Fruit fly (Drosophila melanogaster) whole organism, embryonic: ENCODE results near the gene Csas.

Experiments used
- Bgb ChIP-seq: fragments of 200-800 bp; sonication (Bioruptor generic); IDR thresholded peaks from 2 replicates; pipeline ENCODE4 v1.3.6; 2022; ENCODE audit warnings: missing biosample characterization, missing genetic modification characterization; ENCODE audit not compliant: partially characterized antibody
- CG10267 ChIP-seq: fragments of 200-800 bp; sonication (Bioruptor generic); optimal IDR thresholded peaks from 2 replicates; lab custom pipeline; 2018; ENCODE audit warnings: missing biosample characterization, mild to moderate bottlenecking, missing genetic modification characterization, moderate library complexity
- CG10366 ChIP-seq: fragments of 200-800 bp; sonication (Bioruptor generic); IDR thresholded peaks from 2 replicates; pipeline ENCODE4 v1.3.6; 2022; ENCODE audit warnings: missing biosample characterization, missing genetic modification characterization
- CG10431 ChIP-seq: fragments of 200-800 bp; sonication (Bioruptor generic); optimal IDR thresholded peaks from 3 replicates; lab custom pipeline; 2018; ENCODE audit warnings: missing biosample characterization, mild to moderate bottlenecking, missing genetic modification characterization
- CG10462 ChIP-seq: fragments of 200-800 bp; sonication (Bioruptor generic); optimal IDR thresholded peaks from 2 replicates; lab custom pipeline; 2016; ENCODE audit warnings: missing biosample characterization, missing genetic modification characterization
- CG10654 ChIP-seq: fragments of 200-800 bp; sonication (Bioruptor generic); optimal IDR thresholded peaks from 2 replicates; lab custom pipeline; 2016; ENCODE audit warnings: missing biosample characterization, missing genetic modification characterization
- CG11696 ChIP-seq: fragments of 200-800 bp; sonication (Bioruptor generic); IDR thresholded peaks from 2 replicates; pipeline ENCODE4 v1.3.6; 2022; ENCODE audit warnings: missing biosample characterization, missing genetic modification characterization
- CG12769 ChIP-seq: fragments of 200-800 bp; sonication (Bioruptor generic); optimal IDR thresholded peaks from 2 replicates; lab custom pipeline; 2019; ENCODE audit warnings: missing biosample characterization, mild to moderate bottlenecking, missing genetic modification characterization, moderate library complexity
- CG15011 ChIP-seq: fragments of 200-800 bp; sonication (Bioruptor generic); optimal IDR thresholded peaks from 3 replicates; lab custom pipeline; 2018; ENCODE audit warnings: missing biosample characterization, mild to moderate bottlenecking, missing genetic modification characterization
- CG17385 ChIP-seq: fragments of 200-800 bp; sonication (Bioruptor generic); optimal IDR thresholded peaks from 3 replicates; lab custom pipeline; 2018; ENCODE audit warnings: missing biosample characterization, mild to moderate bottlenecking, missing genetic modification characterization
- CG17829 ChIP-seq: fragments of 200-800 bp; optimal IDR thresholded peaks from 2 replicates; lab custom pipeline; 2019; ENCODE audit warnings: missing biosample characterization, mild to moderate bottlenecking, missing genetic modification characterization, moderate library complexity
- CG18619 ChIP-seq: fragments of 200-800 bp; sonication (Bioruptor generic); optimal IDR thresholded peaks from 3 replicates; lab custom pipeline; 2017; ENCODE audit warnings: missing biosample characterization, mild to moderate bottlenecking, missing genetic modification characterization
- CG2199 ChIP-seq: fragments of 200-800 bp; sonication (Bioruptor generic); IDR thresholded peaks from 3 replicates; pipeline ENCODE4 v1.3.6; 2022; ENCODE audit warnings: missing biosample characterization, missing genetic modification characterization
- CG2202 ChIP-seq: fragments of 200-800 bp; sonication (Bioruptor generic); optimal IDR thresholded peaks from 2 replicates; lab custom pipeline; 2018; ENCODE audit warnings: missing biosample characterization, mild to moderate bottlenecking, missing genetic modification characterization
- CG7786 ChIP-seq: fragments of 200-800 bp; sonication (Bioruptor generic); optimal IDR thresholded peaks from 2 replicates; lab custom pipeline; 2016; ENCODE audit warnings: missing biosample characterization, missing genetic modification characterization
- CG8924 ChIP-seq: fragments of 200-800 bp; optimal IDR thresholded peaks from 3 replicates; lab custom pipeline; 2019; ENCODE audit warnings: missing biosample characterization, mild to moderate bottlenecking, missing genetic modification characterization, moderate library complexity
- CHES-1-like ChIP-seq: fragments of 200-800 bp; sonication (Bioruptor generic); optimal IDR thresholded peaks from 2 replicates; lab custom pipeline; 2016; ENCODE audit warnings: missing biosample characterization, missing genetic modification characterization
- D ChIP-seq, 2 experiments: fragments of 200-800 bp in 1 of 2; fragments of >200 bp in 1 of 2; sonication (Bioruptor generic) in 1 of 2; optimal IDR thresholded peaks; 2 replicates in 1 of 2; 3 replicates in 1 of 2; lab custom pipeline; 2017; ENCODE audit warnings: mild to moderate bottlenecking in 1 of 2, missing biosample characterization in 1 of 2, missing genetic modification characterization in 1 of 2, missing genetic modification reagents in 1 of 2
- Doc3 ChIP-seq: fragments of 200-800 bp; sonication (Bioruptor generic); IDR thresholded peaks from 3 replicates; pipeline ENCODE4 v1.3.6; 2022; ENCODE audit warnings: missing biosample characterization, missing genetic modification characterization; ENCODE audit not compliant: partially characterized antibody
- Fer3 ChIP-seq: fragments of 200-800 bp; sonication (Bioruptor generic); optimal IDR thresholded peaks from 2 replicates; lab custom pipeline; 2018; ENCODE audit warnings: missing biosample characterization, mild to moderate bottlenecking, missing genetic modification characterization, moderate library complexity
- H15 ChIP-seq: fragments of 200-800 bp; sonication (Bioruptor generic); IDR thresholded peaks from 3 replicates; pipeline ENCODE4 v1.3.6; 2022; ENCODE audit warnings: missing biosample characterization, missing genetic modification characterization
- Jarid2 ChIP-seq: fragments of 200-800 bp; sonication (Bioruptor generic); optimal IDR thresholded peaks from 3 replicates; lab custom pipeline; 2017; ENCODE audit warnings: mild to moderate bottlenecking, missing biosample characterization, missing genetic modification reagents, missing genetic modification characterization
- Lpt ChIP-seq: fragments of >200 bp; optimal IDR thresholded peaks from 2 replicates; lab custom pipeline; 2018; ENCODE audit warnings: missing biosample characterization, missing genetic modification characterization
- Meics ChIP-seq: fragments of 200-800 bp; sonication (Bioruptor generic); optimal IDR thresholded peaks from 2 replicates; lab custom pipeline; 2017; ENCODE audit warnings: missing biosample characterization, mild to moderate bottlenecking, missing genetic modification characterization
- NfI ChIP-seq: fragments of 200-800 bp; sonication (Bioruptor generic); optimal IDR thresholded peaks from 3 replicates; lab custom pipeline; 2018; ENCODE audit warnings: missing biosample characterization, mild to moderate bottlenecking, missing genetic modification characterization, moderate library complexity
- Oli ChIP-seq: fragments of 200-800 bp; sonication (Bioruptor generic); optimal IDR thresholded peaks from 2 replicates; lab custom pipeline; 2018; ENCODE audit warnings: missing biosample characterization, mild to moderate bottlenecking, missing genetic modification characterization, moderate library complexity
- Opbp ChIP-seq: fragments of 200-800 bp; sonication (Bioruptor generic); IDR thresholded peaks from 3 replicates; pipeline ENCODE4 v1.3.6; 2022; ENCODE audit warnings: missing biosample characterization, missing genetic modification characterization; ENCODE audit not compliant: partially characterized antibody
- PHDP ChIP-seq: fragments of 200-800 bp; sonication (Bioruptor generic); optimal IDR thresholded peaks from 3 replicates; lab custom pipeline; 2018; ENCODE audit warnings: missing biosample characterization, mild to moderate bottlenecking, missing genetic modification characterization, moderate library complexity
- Pdp1 ChIP-seq, 2 experiments: fragments of 200-800 bp; sonication (Bioruptor generic); optimal IDR thresholded peaks; 3 replicates each; lab custom pipeline; 2016; ENCODE audit warnings: missing biosample characterization in 2 of 2, missing genetic modification characterization in 2 of 2, mild to moderate bottlenecking in 1 of 2, moderate library complexity in 1 of 2
- Ptx1 ChIP-seq: fragments of 200-800 bp; sonication (Bioruptor generic); IDR thresholded peaks from 2 replicates; pipeline ENCODE4 v1.3.6; 2022; ENCODE audit warnings: missing biosample characterization, missing genetic modification characterization
- Scr ChIP-seq: fragments of 200-800 bp; sonication (Bioruptor generic); IDR thresholded peaks from 2 replicates; pipeline ENCODE4 v1.3.6; 2022; ENCODE audit warnings: missing biosample characterization, missing genetic modification characterization; ENCODE audit not compliant: partially characterized antibody
- Sox100B ChIP-seq: fragments of 200-800 bp; sonication (Bioruptor generic); optimal IDR thresholded peaks from 3 replicates; lab custom pipeline; 2018; ENCODE audit warnings: missing biosample characterization, mild to moderate bottlenecking, missing genetic modification characterization
- Stat92E ChIP-seq, 3 experiments: fragments of >200 bp in 2 of 3; fragments of 200-800 bp in 1 of 3; sonication (Bioruptor generic) in 1 of 3; optimal IDR thresholded peaks; 2 replicates each; lab custom pipeline; 2017 to 2019; ENCODE audit warnings: missing biosample characterization in 3 of 3, missing genetic modification characterization in 3 of 3, mild to moderate bottlenecking in 1 of 3, moderate library complexity in 1 of 3
- Tbp ChIP-seq: fragments of >200 bp; optimal IDR thresholded peaks from 2 replicates; lab custom pipeline; 2018; ENCODE audit warnings: missing biosample characterization, missing genetic modification characterization
- YL-1 ChIP-seq: fragments of 200-800 bp; sonication (Bioruptor generic); optimal IDR thresholded peaks from 3 replicates; lab custom pipeline; 2017; ENCODE audit warnings: missing biosample characterization, mild to moderate bottlenecking, missing genetic modification characterization
- bbx ChIP-seq: fragments of 200-800 bp; sonication (Bioruptor generic); IDR thresholded peaks from 2 replicates; pipeline ENCODE4 v1.3.6; 2022; ENCODE audit warnings: missing biosample characterization, missing genetic modification characterization; ENCODE audit not compliant: partially characterized antibody
- br ChIP-seq: fragments of >200 bp; optimal IDR thresholded peaks from 2 replicates; lab custom pipeline; 2017
- danr ChIP-seq: fragments of 200-800 bp; sonication (Bioruptor generic); IDR thresholded peaks from 2 replicates; pipeline ENCODE4 v1.3.6; 2022; ENCODE audit warnings: missing biosample characterization, missing genetic modification characterization
- disco-r ChIP-seq: fragments of 200-800 bp; sonication (Bioruptor generic); optimal IDR thresholded peaks from 2 replicates; lab custom pipeline; 2016; ENCODE audit warnings: missing biosample characterization, missing genetic modification characterization
- gsb-n ChIP-seq: fragments of 200-800 bp; sonication (Bioruptor generic); optimal IDR thresholded peaks from 3 replicates; lab custom pipeline; 2018; ENCODE audit warnings: missing biosample characterization, mild to moderate bottlenecking, missing genetic modification characterization
- mirr ChIP-seq: fragments of 200-800 bp; sonication (Bioruptor generic); optimal IDR thresholded peaks from 3 replicates; lab custom pipeline; 2018; ENCODE audit warnings: missing biosample characterization, mild to moderate bottlenecking, missing genetic modification characterization
- nau ChIP-seq: fragments of 200-800 bp; sonication (Bioruptor generic); optimal IDR thresholded peaks from 3 replicates; lab custom pipeline; 2017; ENCODE audit warnings: missing biosample characterization, mild to moderate bottlenecking, missing genetic modification characterization, missing genetic modification reagents
- pnt ChIP-seq: fragments of 200-800 bp; sonication (Bioruptor generic); optimal IDR thresholded peaks from 3 replicates; lab custom pipeline; 2016; ENCODE audit warnings: missing biosample characterization, missing genetic modification characterization
- so ChIP-seq: fragments of 200-800 bp; sonication (Bioruptor generic); IDR thresholded peaks from 3 replicates; pipeline ENCODE4 v1.3.6; 2022; ENCODE audit warnings: missing biosample characterization, missing genetic modification characterization
- tgo ChIP-seq: fragments of 200-800 bp; sonication (Bioruptor generic); IDR thresholded peaks from 3 replicates; pipeline ENCODE4 v1.3.6; 2022; ENCODE audit warnings: missing biosample characterization, missing genetic modification characterization
- tna ChIP-seq: fragments of 200-800 bp; sonication (Bioruptor generic); IDR thresholded peaks from 2 replicates; pipeline ENCODE4 v1.3.6; 2022; ENCODE audit warnings: missing biosample characterization, missing genetic modification characterization; ENCODE audit not compliant: partially characterized antibody
- zfh1 ChIP-seq: fragments of 200-800 bp; sonication (Bioruptor generic); IDR thresholded peaks from 3 replicates; pipeline ENCODE4 v1.3.6; 2022; ENCODE audit warnings: missing biosample characterization, missing genetic modification characterization

The Csas gene

DNA sequence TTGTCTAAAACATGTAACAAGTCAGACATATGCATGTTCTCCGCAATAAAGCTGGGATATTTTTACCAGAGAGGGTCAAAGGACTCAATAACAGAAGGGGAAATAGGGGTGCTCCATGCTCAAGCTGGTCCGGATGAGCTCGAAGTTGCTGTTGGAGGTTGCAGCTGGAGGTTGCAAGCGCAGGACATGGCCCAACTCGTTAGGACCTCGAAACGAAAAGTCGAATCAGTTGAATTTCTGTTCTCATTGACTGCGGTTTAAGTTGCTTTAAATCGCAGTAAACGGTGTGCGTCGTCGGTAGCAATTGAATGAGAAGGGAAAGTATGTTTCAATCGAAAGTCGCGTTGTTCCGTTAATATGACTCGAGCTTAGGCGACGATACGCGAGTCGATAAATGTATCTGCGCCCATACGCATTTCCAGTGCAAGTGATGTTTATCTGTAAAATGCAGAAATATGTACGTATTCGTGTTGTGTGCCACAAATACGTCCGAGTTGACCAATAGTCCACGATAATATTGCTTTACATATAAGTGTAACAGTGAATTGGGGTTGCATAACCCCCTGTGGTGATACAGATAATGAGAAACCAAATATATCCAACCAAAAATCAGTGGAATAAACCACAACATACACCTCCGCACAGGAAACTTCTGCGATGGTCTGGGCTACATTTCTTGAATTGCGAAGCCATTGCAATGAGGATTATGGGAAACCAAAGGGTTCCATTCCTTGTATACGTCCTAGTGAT is 16.4 kb upstream of the Csas start, which contains the start of gene kug (continued):
- TF ChIP-seq Stat92E (GFP tag; optimal IDR thresholded peaks at IDR 0.05; lab: Kevin White, UChicago) (no peak), mirr (GFP tag; lab: Kevin White, UChicago) (peak; percentile 1), zfh1 (GFP tag; lab: Robert Waterston, UW) (0 out of 3 replicates have a peak, but pooled peaks have one; percentile 3), disco-r (GFP tag; lab: Kevin White, UChicago) (no peak), D (optimal IDR thresholded peaks at IDR 0.05; lab: Kevin White, UChicago) (peak; percentile 46), D (GFP tag; optimal IDR thresholded peaks at IDR 0.05; lab: Kevin White, UChicago) (no peak), Bgb (peak; percentile 19; the same call in 1 of the 2 replicates), Jarid2 (peak; percentile 24)

- TF ChIP-seq gsb-n (tag; lab: Kevin White, UChicago) (peak; percentile 46), CG10654 (no peak), NfI (peak; percentile 12), CG2199 (no peak), bbx (GFP tag; lab: Robert Waterston, UW) (peak; percentile 71), Oli (no peak), Ptx1 (GFP tag; lab: Robert Waterston, UW) (no peak), danr (GFP tag; lab: Robert Waterston, UW) (no peak), H15 (GFP tag; lab: Robert Waterston, UW) (no peak), Meics (no peak), nau (GFP tag; lab: Kevin White, UChicago) (peak; percentile 7), CG17385 (no peak), YL-1 (no peak), CG8924 (tag; lab: Kevin White, UChicago) (no peak), CG17829 (peak; percentile 61), Tbp (GFP tag; lab: Kevin White, UChicago) (no peak), CG10462 (GFP tag; lab: Kevin White, UChicago) (no peak), CG15011 (no peak), br (lab: Kevin White, UChicago) (no peak), CG7786 (GFP tag; lab: Kevin White, UChicago) (no peak), CG2202 (tag; lab: Kevin White, UChicago) (peak; percentile 18), CHES-1-like (GFP tag; lab: Kevin White, UChicago) (no peak), Doc3 (GFP tag; lab: Robert Waterston, UW) (no peak; the same call in 2 of the 3 replicates), Lpt (no peak), so (GFP tag; lab: Robert Waterston, UW) (no peak), Scr (GFP tag; lab: Robert Waterston, UW) (peak; percentile 56), CG11696 (GFP tag; lab: Robert Waterston, UW) (no peak), CG12769 (tag; lab: Kevin White, UChicago) (no peak), CG10366 (GFP tag; lab: Robert Waterston, UW) (no peak), CG10431 (GFP tag; lab: Kevin White, UChicago) (no peak), PHDP (peak; percentile 13), Pdp1 (GFP tag; optimal IDR thresholded peaks at IDR 0.05; lab: Kevin White, UChicago) (no peak), CG18619 (GFP tag; lab: Kevin White, UChicago) (no peak), tgo (GFP tag; lab: Robert Waterston, UW) (no peak), Fer3 (tag; lab: Kevin White, UChicago) (no peak), pnt (GFP tag; lab: Kevin White, UChicago) (no peak), Opbp (GFP tag; lab: Robert Waterston, UW) (peak; percentile 49; the same call in 2 of the 3 replicates), Sox100B (GFP tag; lab: Kevin White, UChicago) (no peak), tna (GFP tag; lab: Robert Waterston, UW) (0 out of 2 replicates have a peak, but pooled peaks have one; percentile 10), CG10267 (tag; lab: Kevin White, UChicago) (peak; percentile 58)
These were observed 15.7 kb upstream of the Csas start for dm6 chr3L:20004442-20004869.
